Worm (Caenorhabditis elegans): Measurements from ENCODE around the gene C06E1.1.

The C06E1.1 gene

DNA sequence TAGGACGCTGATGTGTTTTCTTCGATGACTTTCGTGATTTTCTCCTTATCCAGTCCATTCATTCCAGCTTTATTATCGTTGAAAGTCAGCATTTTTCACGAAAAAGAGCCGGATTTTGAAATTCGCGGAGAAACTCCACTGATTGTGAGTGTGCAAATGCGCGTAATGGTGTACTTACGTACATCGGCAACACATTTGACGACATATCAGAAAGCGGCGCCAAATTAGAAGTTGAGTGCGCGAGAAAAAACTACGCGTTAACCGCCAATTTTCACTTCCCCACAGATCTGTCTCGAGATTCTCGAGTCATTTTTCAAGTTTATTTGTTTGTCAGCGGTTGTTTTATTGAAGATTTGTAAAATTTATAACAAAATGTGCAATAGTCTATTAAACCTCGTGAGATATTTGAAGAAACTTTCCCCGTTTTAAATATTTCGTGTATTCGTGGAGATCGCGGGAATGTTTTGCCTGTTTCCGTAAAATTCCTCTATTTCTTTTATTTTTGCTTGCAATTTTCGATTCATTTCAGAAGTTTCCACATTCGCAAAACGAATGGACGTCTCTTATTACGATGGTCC is 22.9 kb downstream of the C06E1.1 start, which contains the start of the genes polk-1 and gpr-1:
polk-1 (minus strand) TSS at position 186 of the 578 bp plus-strand sequence.
gpr-1 (plus strand) TSS at position 528 of the 578 bp plus-strand sequence.
- no peak for TF ChIP-seq hlh-8 (tag; optimal IDR thresholded peaks at IDR 0.05)
- no peak for TF ChIP-seq ceh-45 (GFP tag; IDR thresholded peaks at IDR 0.05)
- no peak for TF ChIP-seq ceh-30 (tag; optimal IDR thresholded peaks at IDR 0.05)
- TF ChIP-seq tbx-7 (tag; optimal IDR thresholded peaks at IDR 0.05) = no peak
- no peak for TF ChIP-seq pha-2 (tag; optimal IDR thresholded peaks at IDR 0.05)
- no peak for TF ChIP-seq ceh-19 (GFP tag; optimal IDR thresholded peaks at IDR 0.05)
- no peak for TF ChIP-seq ref-2 (tag; optimal IDR thresholded peaks at IDR 0.05)
- no peak for TF ChIP-seq F13H6.1 (tag; optimal IDR thresholded peaks at IDR 0.05)
- no peak for TF ChIP-seq gmeb-2 (tag; optimal IDR thresholded peaks at IDR 0.05)
- TF ChIP-seq K09A11.1 (tag; optimal IDR thresholded peaks at IDR 0.05; ENCODE audit: insufficient read depth) = no peak

DNA sequence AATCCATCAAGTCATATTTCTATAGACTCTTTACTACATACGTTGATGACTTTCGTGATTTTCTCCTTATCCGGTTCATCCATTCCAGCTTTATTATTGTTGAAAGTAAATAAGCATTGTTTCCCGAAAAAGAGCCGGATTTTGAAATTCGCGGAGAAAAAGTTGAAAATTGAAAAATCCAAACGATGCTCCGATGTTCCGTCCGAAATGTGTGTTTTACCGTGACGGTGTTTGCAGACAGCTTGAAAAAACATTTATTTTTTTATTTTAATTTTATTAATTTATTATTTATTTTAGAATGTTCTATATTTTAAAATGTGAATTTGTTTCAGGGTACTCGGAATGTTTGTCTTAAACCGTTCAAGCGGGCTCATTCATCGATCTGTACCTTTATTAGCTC is 25.2 kb downstream of the C06E1.1 start, which contains the start of gene dnj-10:
dnj-10 (plus strand) TSS at position 333 of the 400 bp plus-strand sequence.
- TF ChIP-seq ets-4 (tag; optimal IDR thresholded peaks at IDR 0.05) (no peak), ref-2 (tag; optimal IDR thresholded peaks at IDR 0.05) (no peak), tbx-2 (tag; optimal IDR thresholded peaks at IDR 0.05) (no peak), nfya-1 (tag; optimal IDR thresholded peaks at IDR 0.05) (no peak), fkh-10 (GFP tag; optimal IDR thresholded peaks at IDR 0.05) (no peak), ceh-18 (tag; optimal IDR thresholded peaks at IDR 0.05) (no peak), hlh-15 (tag; optimal IDR thresholded peaks at IDR 0.05) (no peak), unc-42 (tag; optimal IDR thresholded peaks at IDR 0.05) (peak; percentile 6)

DNA sequence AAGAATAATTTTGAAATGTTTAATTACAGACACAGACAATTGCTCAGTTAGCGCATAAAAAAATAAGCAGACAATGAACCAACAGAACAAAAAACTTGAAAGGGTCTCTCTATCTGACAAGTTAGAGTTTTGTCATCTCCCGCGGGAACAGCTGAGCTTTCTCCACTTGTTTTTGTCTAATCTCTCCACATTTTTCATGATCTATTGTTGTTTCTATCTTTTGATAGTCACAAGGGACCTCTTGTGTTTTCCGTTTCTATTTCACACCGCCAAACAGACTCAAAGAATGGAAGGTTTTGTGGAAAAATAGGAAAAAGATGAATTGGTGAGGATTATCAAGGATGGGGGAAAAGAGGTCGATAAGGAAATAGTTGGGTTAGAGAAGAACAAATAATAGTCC is 31.2 kb downstream of the C06E1.1 start:
- TF ChIP-seq sox-2 (GFP tag; IDR thresholded peaks at IDR 0.05) (no peak), tbx-2 (tag; optimal IDR thresholded peaks at IDR 0.05) (no peak), unc-42 (tag; optimal IDR thresholded peaks at IDR 0.05) (no peak), K09A11.1 (tag; optimal IDR thresholded peaks at IDR 0.05; ENCODE audit: insufficient read depth) (no peak), pag-3 (tag; optimal IDR thresholded peaks at IDR 0.05; ENCODE audit: borderline replicate concordance) (no peak), dve-1 (tag; optimal IDR thresholded peaks at IDR 0.05) (no peak), ceh-48 (tag; optimal IDR thresholded peaks at IDR 0.05) (no peak), dmd-4 (tag; optimal IDR thresholded peaks at IDR 0.05; ENCODE audit: borderline replicate concordance) (no peak), zip-5 (tag; optimal IDR thresholded peaks at IDR 0.05) (no peak), ceh-9 (tag; optimal IDR thresholded peaks at IDR 0.05) (no peak), nhr-232 (tag; optimal IDR thresholded peaks at IDR 0.05) (no peak), ceh-18 (tag; optimal IDR thresholded peaks at IDR 0.05) (no peak)

DNA sequence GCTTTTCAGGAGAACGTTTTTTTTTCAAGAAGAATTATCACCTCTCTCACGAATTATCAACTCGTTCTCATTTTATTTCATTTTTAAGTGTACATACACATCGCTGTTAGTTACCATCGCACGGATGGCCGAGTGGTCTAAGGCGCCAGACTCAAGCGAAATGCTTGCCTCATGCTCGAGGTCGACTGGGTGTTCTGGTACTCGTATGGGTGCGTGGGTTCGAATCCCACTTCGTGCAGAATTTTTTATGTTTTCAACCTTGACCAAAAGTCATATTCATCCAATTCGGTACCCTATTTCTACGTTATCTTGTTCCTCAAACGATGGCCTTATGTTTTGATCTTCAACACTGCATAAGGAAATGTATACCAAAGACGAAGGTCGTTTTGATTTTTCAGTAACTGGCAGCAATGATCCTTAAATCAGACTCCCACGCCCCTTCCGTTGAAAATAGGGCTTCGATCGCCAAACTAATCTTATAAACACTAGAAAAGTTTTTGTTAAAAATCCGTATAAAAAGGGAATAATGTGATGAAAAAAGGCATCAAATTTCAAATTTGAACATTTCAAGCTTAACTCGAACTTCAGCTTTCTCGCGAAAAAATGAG is 33.7 kb downstream of the C06E1.1 start, which contains the start of gene fip-1:
fip-1 (plus strand) TSS at position 558 of the 608 bp plus-strand sequence.
- TF ChIP-seq ceh-24 (tag; optimal IDR thresholded peaks at IDR 0.05) (no peak), unc-86 (tag; optimal IDR thresholded peaks at IDR 0.05) (no peak), ahr-1 (tag; optimal IDR thresholded peaks at IDR 0.05) (no peak), unc-55 (GFP tag; optimal IDR thresholded peaks at IDR 0.05) (no peak)

DNA sequence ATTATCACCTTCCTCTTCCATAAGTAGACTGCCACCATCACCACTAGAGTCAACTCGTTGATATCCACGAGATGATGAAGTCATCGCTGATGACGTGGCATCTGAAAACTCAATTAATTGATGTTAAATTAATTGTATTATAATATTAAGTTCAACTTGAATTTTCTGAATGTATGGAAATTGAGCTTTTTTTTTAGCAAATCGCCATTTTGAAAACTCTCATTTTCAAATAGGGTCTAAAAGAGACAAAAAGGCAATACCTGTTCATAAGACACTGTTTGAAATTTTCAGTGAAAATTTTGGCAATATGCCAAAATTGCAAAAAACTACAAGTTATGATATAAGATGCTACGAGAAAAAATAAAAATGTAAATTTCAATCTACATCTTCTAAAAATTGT is 38.0 kb downstream of the C06E1.1 start, which contains the start of gene twk-7:
twk-7 (minus strand) TSS at position 101 of the 400 bp plus-strand sequence.
- TF ChIP-seq pat-9 (tag; optimal IDR thresholded peaks at IDR 0.05) = no peak
- TF ChIP-seq ztf-16 (tag; optimal IDR thresholded peaks at IDR 0.05) = no peak
- no peak for TF ChIP-seq C38D4.7 (GFP tag; optimal IDR thresholded peaks at IDR 0.05)
- TF ChIP-seq ets-4 (tag; optimal IDR thresholded peaks at IDR 0.05) = no peak
